Fruit fly (Drosophila melanogaster) whole organism, adult: Measurements from ENCODE around the gene Cpr66Cb.

Source experiments
- CG12768 ChIP-seq: fragments of 200-800 bp; sonication (Bioruptor generic); optimal IDR thresholded peaks from 2 replicates; lab custom pipeline; 2017; ENCODE audit warnings: missing biosample characterization, missing genetic modification characterization, mild to moderate bottlenecking, moderate library complexity, missing genetic modification reagents
- CG7045 ChIP-seq: fragments of 200-800 bp; sonication (Bioruptor generic); optimal IDR thresholded peaks from 2 replicates; lab custom pipeline; 2017; ENCODE audit warnings: missing biosample characterization, mild to moderate bottlenecking, missing genetic modification characterization
- CG7101 ChIP-seq: fragments of 200-800 bp; sonication (Bioruptor generic); optimal IDR thresholded peaks from 2 replicates; lab custom pipeline; 2018; ENCODE audit warnings: missing biosample characterization, mild to moderate bottlenecking, missing genetic modification characterization, moderate library complexity
- Crg-1 ChIP-seq: fragments of 200-800 bp; sonication (Bioruptor generic); optimal IDR thresholded peaks from 2 replicates; lab custom pipeline; 2016; ENCODE audit warnings: missing biosample characterization, missing genetic modification characterization
- Hr96 ChIP-seq: fragments of 200-800 bp; sonication (Bioruptor generic); optimal IDR thresholded peaks from 2 replicates; lab custom pipeline; 2016; ENCODE audit warnings: missing biosample characterization, missing genetic modification characterization
- Mnt ChIP-seq: fragments of 200-800 bp; sonication (Bioruptor generic); optimal IDR thresholded peaks from 2 replicates; lab custom pipeline; 2016; ENCODE audit warnings: missing biosample characterization, mild to moderate bottlenecking, missing genetic modification characterization
- cnc ChIP-seq, 2 experiments: fragments of >200 bp; optimal IDR thresholded peaks; 2 replicates each; lab custom pipeline; 2017
- pad ChIP-seq: fragments of 200-800 bp; sonication (Bioruptor generic); optimal IDR thresholded peaks from 3 replicates; lab custom pipeline; 2017; ENCODE audit warnings: missing biosample characterization, missing genetic modification characterization, mild to moderate bottlenecking, moderate library complexity, missing genetic modification reagents
- toe ChIP-seq: fragments of 200-800 bp; sonication (Bioruptor generic); optimal IDR thresholded peaks from 2 replicates; lab custom pipeline; 2016; ENCODE audit warnings: missing biosample characterization, missing genetic modification characterization

dm6 chr3L:8325559-8325958, 10.9 kb upstream of the Cpr66Cb start, which contains the start of gene CG34461:
- TF ChIP-seq Hr96 (GFP tag; lab: Kevin White, UChicago) (no peak), cnc (optimal IDR thresholded peaks at IDR 0.05; lab: Kevin White, UChicago) (no peak), Crg-1 (GFP tag; lab: Kevin White, UChicago) (no peak), CG7045 (GFP tag; lab: Kevin White, UChicago) (no peak), Mnt (GFP tag; lab: Kevin White, UChicago) (no peak), toe (GFP tag; lab: Kevin White, UChicago) (no peak), CG12768 (no peak), pad (no peak), CG7101 (tag; lab: Kevin White, UChicago) (no peak)
